Worm (Caenorhabditis elegans): Measurements from ENCODE around the gene bpnt-1.

Gene bpnt-1

DNA sequence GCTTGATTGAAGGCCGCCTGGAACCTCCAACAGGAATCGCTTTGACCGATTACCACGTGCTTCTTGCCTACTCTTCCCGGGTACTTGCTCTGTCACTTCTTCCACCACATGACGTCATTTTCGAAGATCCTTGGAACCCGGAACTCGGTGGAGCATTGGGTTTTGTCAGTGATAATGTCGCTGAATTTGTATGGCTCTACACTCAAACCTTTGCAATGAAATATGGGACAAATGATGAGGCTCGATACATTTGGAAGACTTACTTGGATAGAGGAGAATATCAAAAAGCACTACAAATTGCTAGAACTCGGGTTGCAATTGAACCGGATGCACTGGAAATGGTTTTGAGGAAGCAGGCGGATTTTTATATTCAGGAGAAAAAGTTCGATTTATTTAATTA is 42.8 kb downstream of the bpnt-1 start:
- TF ChIP-seq sma-9 (GFP tag; optimal IDR thresholded peaks at IDR 0.05): no peak
- TF ChIP-seq sma-9 (tag; optimal IDR thresholded peaks at IDR 0.05): no peak
- TF ChIP-seq nhr-10 (tag; optimal IDR thresholded peaks at IDR 0.05): no peak
- TF ChIP-seq C34F6.9 (tag; optimal IDR thresholded peaks at IDR 0.05): no peak
- no peak for TF ChIP-seq nhr-237 (tag; optimal IDR thresholded peaks at IDR 0.05)
- TF ChIP-seq alr-1 (tag; optimal IDR thresholded peaks at IDR 0.05): no peak
- TF ChIP-seq gmeb-1 (tag; optimal IDR thresholded peaks at IDR 0.05): no peak
- no peak for TF ChIP-seq ama-1 (optimal IDR thresholded peaks at IDR 0.05)
- no peak for TF ChIP-seq nhr-23 (tag; optimal IDR thresholded peaks at IDR 0.05)
- no peak for TF ChIP-seq ztf-4 (tag; optimal IDR thresholded peaks at IDR 0.05)
- TF ChIP-seq snpc-4 (tag; optimal IDR thresholded peaks at IDR 0.05): no peak
- TF ChIP-seq R02D3.7 (tag; optimal IDR thresholded peaks at IDR 0.05): no peak

DNA sequence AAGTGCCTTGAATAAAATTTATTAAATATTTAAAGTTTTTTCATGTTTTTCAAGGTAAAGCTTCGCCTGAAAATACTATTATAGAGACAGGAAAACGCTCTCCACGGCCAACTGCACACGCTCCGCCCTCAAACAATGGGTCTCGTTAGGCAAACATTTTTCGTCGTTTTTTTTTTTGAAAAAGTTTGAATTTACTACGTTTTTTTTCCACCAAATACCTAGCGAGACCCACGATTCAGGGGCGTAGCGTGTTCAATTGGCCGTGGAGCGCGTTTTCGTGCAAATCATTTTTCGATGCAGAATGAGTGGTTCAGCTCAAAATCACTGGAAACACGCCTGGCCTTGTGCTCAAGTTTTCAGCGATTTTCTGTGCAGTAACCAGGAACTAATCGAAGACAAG is 47.8 kb downstream of the bpnt-1 start, which contains the start of gene W06B4.2:
Gene W06B4.2, plus strand, starts transcription at position 301 of the 400 bp plus-strand sequence.
- TF ChIP-seq skn-1 (tag; optimal IDR thresholded peaks at IDR 0.05): no peak

DNA sequence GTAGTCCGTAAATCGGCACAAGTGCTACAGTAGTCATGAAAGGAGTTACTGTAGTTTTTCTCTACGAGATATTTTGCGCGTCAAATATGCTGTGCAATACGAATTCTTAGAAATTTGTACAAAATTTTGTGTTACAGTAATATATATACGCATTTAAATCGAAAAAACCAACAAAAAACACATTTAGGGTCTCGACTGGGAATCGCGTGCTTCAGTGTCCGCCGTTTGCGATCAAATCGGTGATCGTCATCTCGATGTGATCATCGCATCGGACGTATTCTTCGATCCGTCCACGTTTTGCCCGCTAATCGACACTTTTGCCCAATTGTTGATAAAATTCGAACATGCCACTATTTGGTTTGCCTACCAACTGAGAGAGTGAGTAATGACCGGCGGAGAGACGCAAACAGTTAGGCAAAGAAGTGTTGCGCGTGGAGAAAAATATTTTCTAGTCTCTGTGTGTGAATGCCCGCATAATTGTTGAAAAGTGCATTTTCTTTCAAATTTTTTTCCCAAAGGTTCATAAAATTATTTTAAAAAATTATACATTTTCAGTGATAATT is 48.9 kb downstream of the bpnt-1 start:
- TF ChIP-seq fos-1 (tag; optimal IDR thresholded peaks at IDR 0.05) (peak; percentile 67), ceh-82 (tag; optimal IDR thresholded peaks at IDR 0.05) (no peak)

DNA sequence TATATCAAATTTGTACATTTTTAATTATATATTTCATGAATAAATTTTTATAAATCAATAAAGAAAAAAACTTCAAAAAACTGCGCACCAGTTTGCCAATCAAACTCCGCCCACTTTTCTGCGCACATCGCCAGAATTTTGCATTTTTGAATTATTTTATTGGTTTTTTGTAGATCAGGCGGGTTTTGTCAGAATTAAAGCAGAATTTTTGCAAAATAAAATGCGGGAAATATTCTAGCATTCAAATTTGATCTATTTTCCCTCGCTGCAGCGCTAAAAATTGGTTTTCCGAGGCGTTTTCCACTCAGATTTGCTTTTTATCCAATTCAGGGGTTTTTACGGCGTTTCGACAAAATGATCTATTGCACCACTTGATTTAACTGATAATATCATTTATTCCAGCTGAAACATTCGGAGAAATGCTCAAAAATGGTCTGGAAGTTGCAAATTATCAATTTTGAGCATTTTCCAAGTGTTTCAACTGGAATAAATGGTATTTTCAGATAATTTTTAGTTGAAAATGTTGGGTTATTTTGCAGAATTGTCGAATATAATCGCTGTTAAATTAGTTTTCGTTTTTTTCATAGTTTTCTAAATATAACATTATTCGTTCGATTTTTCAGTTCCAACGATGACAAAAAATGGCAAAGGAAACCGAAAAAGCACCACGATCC is 51.1 kb downstream of the bpnt-1 start, which contains the start of gene W06B4.1:
Gene W06B4.1, plus strand, starts transcription at position 624 of the 674 bp plus-strand sequence.
- TF ChIP-seq unc-55 (GFP tag; optimal IDR thresholded peaks at IDR 0.05) (no peak), aly-2 (tag; optimal IDR thresholded peaks at IDR 0.05) (no peak), nhr-11 (tag; optimal IDR thresholded peaks at IDR 0.05) (no peak)
